Worm (Caenorhabditis elegans): ENCODE data around the gene K01B6.4.

K01B6.4 gene

DNA sequence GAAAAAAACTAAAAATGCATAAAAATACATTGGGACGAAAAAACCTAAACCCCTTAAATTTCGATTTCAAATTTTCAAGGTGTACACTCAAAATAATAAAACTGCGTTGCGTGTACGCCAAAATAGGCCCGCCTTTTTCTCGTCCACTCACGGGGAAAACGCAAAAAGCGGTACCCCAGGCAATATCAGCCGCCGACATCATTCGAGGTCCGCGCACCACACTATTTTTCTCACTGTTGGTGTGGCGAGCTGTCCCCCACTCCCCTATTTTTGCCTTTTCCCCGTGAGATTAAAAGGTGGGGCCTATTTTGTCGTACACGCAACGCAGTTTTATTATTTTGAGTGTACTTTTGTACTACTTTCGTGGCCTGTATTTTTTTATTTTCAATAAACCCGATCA, 5.6 kb downstream of the K01B6.4 start:
- peak; percentile 77 for TF ChIP-seq hmg-1.2 (GFP tag; IDR thresholded peaks at IDR 0.05)
- TF ChIP-seq snpc-1.1 (tag; optimal IDR thresholded peaks at IDR 0.05; ENCODE audit: insufficient read depth), result peak; percentile 62
- peak; percentile 27; the same call in 1 of the 2 replicates for TF ChIP-seq pbrm-1 (GFP tag; IDR thresholded peaks at IDR 0.05)
- peak; percentile 42 for TF ChIP-seq snpc-4 (GFP tag; optimal IDR thresholded peaks at IDR 0.05)
- TF ChIP-seq snpc-4 (tag; optimal IDR thresholded peaks at IDR 0.05), result peak in 2 of 4 experiments; percentile 89 to 93

DNA sequence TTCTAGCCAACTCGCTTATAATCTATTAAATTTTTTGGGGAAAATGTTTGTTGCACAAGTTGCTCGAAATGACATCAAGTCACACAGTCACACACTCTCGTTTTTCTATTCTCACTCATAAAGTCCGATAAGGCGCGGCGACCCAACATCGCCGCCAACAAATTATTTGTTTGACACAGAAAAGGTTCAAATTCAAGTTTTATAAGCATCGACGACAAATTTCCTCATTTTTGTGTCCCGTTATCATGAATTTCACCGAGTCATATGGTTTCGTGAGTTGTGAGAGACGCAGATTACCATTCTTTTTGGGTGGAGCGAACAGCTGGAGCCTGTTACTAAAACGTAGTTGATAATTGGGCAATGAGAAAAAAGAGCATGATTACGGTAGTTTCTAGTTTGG, 7.4 kb downstream of the K01B6.4 start:
- TF ChIP-seq unc-130 (GFP tag; optimal IDR thresholded peaks at IDR 0.05) (no peak), ets-4 (GFP tag; optimal IDR thresholded peaks at IDR 0.05) (peak; percentile 31), ztf-18 (tag; optimal IDR thresholded peaks at IDR 0.05) (no peak), dox-1 (GFP tag; IDR thresholded peaks at IDR 0.05) (peak; percentile 65), atf-7 (tag; optimal IDR thresholded peaks at IDR 0.05) (peak; percentile 65), let-526 (GFP tag; IDR thresholded peaks at IDR 0.05) (no peak), lin-26 (GFP tag; IDR thresholded peaks at IDR 0.05) (no peak), let-607 (tag; optimal IDR thresholded peaks at IDR 0.05) (peak; percentile 42 to 50), hsf-1 (GFP tag; IDR thresholded peaks at IDR 0.05) (no peak), nhr-90 (tag; optimal IDR thresholded peaks at IDR 0.05) (peak; percentile 8), ccch-3 (GFP tag; optimal IDR thresholded peaks at IDR 0.05) (no peak), ztf-22 (GFP tag; optimal IDR thresholded peaks at IDR 0.05) (peak; percentile 46), attf-5 (GFP tag; optimal IDR thresholded peaks at IDR 0.05) (peak; percentile 28), nhr-80 (tag; optimal IDR thresholded peaks at IDR 0.05) (peak; percentile 99), ztf-25 (GFP tag; IDR thresholded peaks at IDR 0.05) (no peak), tlf-1 (GFP tag; optimal IDR thresholded peaks at IDR 0.05) (peak; percentile 4)

DNA sequence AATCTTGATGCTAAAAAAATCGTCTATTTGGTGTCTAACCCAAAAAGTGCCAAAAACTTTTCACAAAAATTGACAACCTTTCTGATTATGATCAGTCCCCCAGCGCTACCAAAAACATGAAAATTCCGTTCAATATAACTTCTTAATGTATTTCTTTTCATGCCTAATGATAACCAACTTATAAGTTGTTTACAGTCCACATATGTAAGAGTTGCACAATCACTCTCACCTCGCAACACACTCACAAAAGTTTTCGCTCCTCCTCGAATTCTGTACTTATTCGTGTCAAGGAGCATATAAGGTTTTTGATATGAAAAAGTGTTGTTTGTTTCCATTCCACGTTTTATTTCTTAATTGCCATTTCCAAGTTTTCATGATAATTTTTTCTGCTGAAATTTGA, 8.7 kb downstream of the K01B6.4 start:
- TF ChIP-seq dpl-1 (GFP tag; optimal IDR thresholded peaks at IDR 0.05) (no peak), nhr-80 (tag; optimal IDR thresholded peaks at IDR 0.05) (peak; percentile 43)

DNA sequence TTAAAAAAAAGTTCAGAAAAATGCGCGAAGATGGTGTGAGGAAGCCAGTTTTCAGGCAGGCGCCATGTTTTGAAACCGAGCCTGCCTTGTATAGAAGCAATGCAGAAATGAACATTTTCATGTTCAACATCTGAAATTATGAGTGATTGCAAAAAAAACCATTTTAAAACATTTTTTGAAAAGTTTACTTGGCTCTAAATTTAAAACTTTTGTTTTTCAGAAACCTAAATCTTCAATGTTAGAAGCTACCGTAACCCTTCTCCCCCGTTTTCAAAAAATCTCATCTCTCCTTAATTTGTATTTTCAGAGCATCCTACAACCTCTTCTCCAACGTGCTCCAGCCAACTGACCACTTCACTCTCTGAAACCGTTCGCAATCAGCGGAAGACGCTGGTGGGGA, 15.8 kb downstream of the K01B6.4 start, which contains the start of gene fozi-1:
TSS of gene fozi-1 (plus strand) at position 301 of the 400 bp plus-strand sequence.
- TF ChIP-seq B0019.2 (GFP tag; conservative IDR thresholded peaks at IDR 0.05), result no peak
- TF ChIP-seq sdz-38 (tag; optimal IDR thresholded peaks at IDR 0.05), result no peak
- TF ChIP-seq snpc-4 (GFP tag; optimal IDR thresholded peaks at IDR 0.05), result no peak
- no peak for TF ChIP-seq snpc-4 (tag; optimal IDR thresholded peaks at IDR 0.05)
- no peak for TF ChIP-seq ceh-27 (GFP tag; optimal IDR thresholded peaks at IDR 0.05)
- TF ChIP-seq ztf-26 (tag; optimal IDR thresholded peaks at IDR 0.05), result no peak
- TF ChIP-seq nfyb-1 (GFP tag; IDR thresholded peaks at IDR 0.05), result no peak
- no peak for TF ChIP-seq rec-8 (tag; optimal IDR thresholded peaks at IDR 0.05)
- TF ChIP-seq Y56A3A.18 (GFP tag; IDR thresholded peaks at IDR 0.05), result no peak
- no peak for TF ChIP-seq let-607 (tag; optimal IDR thresholded peaks at IDR 0.05)
- TF ChIP-seq ztf-25 (GFP tag; IDR thresholded peaks at IDR 0.05), result no peak
- no peak for TF ChIP-seq aptf-2 (GFP tag; conservative IDR thresholded peaks at IDR 0.05)
- TF ChIP-seq hmg-1.2 (GFP tag; IDR thresholded peaks at IDR 0.05), result no peak

DNA sequence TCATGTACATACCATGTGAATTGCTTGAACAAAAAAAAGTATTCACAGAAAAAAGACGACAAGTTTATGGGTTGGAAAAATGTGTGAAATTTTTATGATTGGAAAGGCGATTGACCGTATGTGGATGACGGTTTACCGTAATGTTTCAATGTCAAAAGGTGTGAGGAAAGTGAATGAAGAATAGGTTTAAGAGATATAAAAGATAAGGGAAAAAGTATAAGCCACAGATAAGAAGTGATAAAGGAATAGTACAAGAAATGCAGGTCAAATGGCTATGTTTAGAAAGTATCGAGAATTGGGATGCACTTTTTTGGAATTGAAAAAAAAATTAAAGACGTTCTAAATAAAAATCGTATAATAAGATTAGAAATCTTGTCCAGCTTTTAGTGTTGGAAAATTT, 19.4 kb downstream of the K01B6.4 start:
- TF ChIP-seq ztf-3 (GFP tag; optimal IDR thresholded peaks at IDR 0.05) (no peak), Y53G8AR.9 (GFP tag; conservative IDR thresholded peaks at IDR 0.05) (no peak), snpc-4 (GFP tag; optimal IDR thresholded peaks at IDR 0.05) (no peak), snpc-4 (tag; optimal IDR thresholded peaks at IDR 0.05) (no peak), xnd-1 (tag; optimal IDR thresholded peaks at IDR 0.05) (no peak), cebp-1 (GFP tag; IDR thresholded peaks at IDR 0.05) (no peak), cebp-1 (tag; optimal IDR thresholded peaks at IDR 0.05) (no peak), F22D6.2 (tag; optimal IDR thresholded peaks at IDR 0.05) (no peak), ceh-91 (GFP tag; IDR thresholded peaks at IDR 0.05) (no peak)
